Worm (Caenorhabditis elegans) whole organism, dauer: ENCODE results near the gene B0507.9.
"Not testable (repeated sequence)": the region's sequence is repeated elsewhere in the genome, so short reads cannot be mapped to it uniquely, and the experiment has no call there.

Experiments
- unc-62 ChIP-seq: sonication (generic microtip); optimal IDR thresholded peaks from 2 replicates; lab custom pipeline; 2017; ENCODE audit warnings: missing biosample characterization, missing genetic modification reagents, missing genetic modification characterization

The B0507.9 gene

ce11 chrV:8722160-8722559, 43.7 kb downstream of the B0507.9 start, which contains the start of gene ZC196.8:
Gene ZC196.8 (minus strand): TSS chrV:8722260.
- TF ChIP-seq unc-62 (GFP tag; lab: Kevin White, UChicago), result not testable (repeated sequence)

ce11 chrV:8718399-8718798, 47.4 kb downstream of the B0507.9 start:
- no peak for TF ChIP-seq unc-62 (GFP tag; lab: Kevin White, UChicago)

DNA sequence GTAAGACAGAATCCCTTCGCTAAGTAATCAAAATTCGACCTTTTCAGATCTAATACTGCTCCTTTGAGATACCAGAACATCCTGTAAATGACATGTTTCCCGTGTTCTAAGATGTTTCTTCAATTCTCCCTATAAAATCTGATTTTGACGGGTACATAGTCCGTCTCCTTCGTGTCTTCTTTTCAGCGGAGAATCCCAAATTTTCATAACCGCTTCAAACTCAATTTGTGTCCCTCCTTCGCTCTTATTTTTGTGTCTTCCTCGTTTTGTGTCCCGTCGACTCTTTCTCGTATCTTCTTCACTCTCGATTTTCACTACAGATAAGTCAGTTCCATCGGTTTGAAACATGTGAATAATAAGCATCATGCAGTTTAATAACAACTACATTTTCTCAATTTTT, 49.7 kb downstream of the B0507.9 start, which contains the start of gene glr-5:
Gene glr-5 (plus strand): TSS at position 321 of the 400 bp plus-strand sequence.
- TF ChIP-seq unc-62 (GFP tag; lab: Kevin White, UChicago), result no peak
